Worm (Caenorhabditis elegans): ENCODE data around the gene gcy-15.
"Not testable (repeated sequence)": the region's sequence is repeated elsewhere in the genome, so short reads cannot be mapped to it uniquely, and the experiment has no call there.

gcy-15 gene

ce11 chrII:3184858-3185257 is 12.0 kb downstream of the gcy-15 start, which contains the start of gene sri-78:
TSS of gene sri-78 (plus strand) at chrII:3185158.
- TF ChIP-seq F37D6.2 (tag; optimal IDR thresholded peaks at IDR 0.05); Y75B8A.6 (GFP tag; IDR thresholded peaks at IDR 0.05); Y105C5A.15 (GFP tag; IDR thresholded peaks at IDR 0.05): not testable (repeated sequence)

- not testable (repeated sequence) for TF ChIP-seq ZK546.5 (tag; optimal IDR thresholded peaks at IDR 0.05); T20F7.1 (GFP tag; optimal IDR thresholded peaks at IDR 0.05); ztf-7 (tag; optimal IDR thresholded peaks at IDR 0.05)
Observed at ce11 chrII:3183300-3183840, 13.5 kb downstream of the gcy-15 start, which contains the start of the genes Y27F2A.6 and Y27F2A.8. TSS of gene Y27F2A.6 (minus strand) at chrII:3183400. TSS of gene Y27F2A.8 (plus strand) at chrII:3183790.

- TF ChIP-seq nhr-6 (tag; optimal IDR thresholded peaks at IDR 0.05); dmd-8 (GFP tag; IDR thresholded peaks at IDR 0.05); lir-3 (tag; optimal IDR thresholded peaks at IDR 0.05): not testable (repeated sequence)
Observed at ce11 chrII:3177663-3178062, 19.2 kb downstream of the gcy-15 start, which contains the start of gene sri-40. TSS of gene sri-40 (plus strand) at chrII:3177963.

- TF ChIP-seq lin-13 (GFP tag; optimal IDR thresholded peaks at IDR 0.05) (no peak), Y105C5A.15 (GFP tag; IDR thresholded peaks at IDR 0.05) (no peak), T26A8.4 (GFP tag; IDR thresholded peaks at IDR 0.05) (no peak), hlh-11 (tag; optimal IDR thresholded peaks at IDR 0.05) (no peak), ceh-28 (tag; optimal IDR thresholded peaks at IDR 0.05) (no peak), rbr-2 (tag; optimal IDR thresholded peaks at IDR 0.05) (no peak), spr-1 (tag; optimal IDR thresholded peaks at IDR 0.05) (no peak), ceh-20 (GFP tag; IDR thresholded peaks at IDR 0.05) (no peak)
Observed at ce11 chrII:3172176-3172575, 24.7 kb downstream of the gcy-15 start, which contains the start of gene Y27F2A.10. TSS of gene Y27F2A.10 (minus strand) at chrII:3172276.

- TF ChIP-seq daf-19 (GFP tag; conservative IDR thresholded peaks at IDR 0.05) (no peak), Y105C5A.15 (GFP tag; IDR thresholded peaks at IDR 0.05) (no peak), ces-1 (GFP tag; optimal IDR thresholded peaks at IDR 0.05) (no peak), arid-1 (GFP tag; conservative IDR thresholded peaks at IDR 0.05) (no peak), zfp-2 (tag; optimal IDR thresholded peaks at IDR 0.05) (no peak), lin-1 (GFP tag; IDR thresholded peaks at IDR 0.05) (no peak), R02D3.7 (tag; optimal IDR thresholded peaks at IDR 0.05) (no peak), saeg-2 (GFP tag; IDR thresholded peaks at IDR 0.05) (no peak), madf-9 (GFP tag; conservative IDR thresholded peaks at IDR 0.05) (no peak), aly-2 (tag; optimal IDR thresholded peaks at IDR 0.05) (no peak), pha-4 (GFP tag; IDR thresholded peaks at IDR 0.05) (no peak), pha-4 (tag; optimal IDR thresholded peaks at IDR 0.05) (no peak), T20F7.1 (GFP tag; optimal IDR thresholded peaks at IDR 0.05) (no peak), snpc-4 (tag; optimal IDR thresholded peaks at IDR 0.05) (no peak), zag-1 (tag; optimal IDR thresholded peaks at IDR 0.05) (no peak), sdz-12 (GFP tag; optimal IDR thresholded peaks at IDR 0.05) (no peak), zip-11 (GFP tag; IDR thresholded peaks at IDR 0.05) (no peak), mxl-2 (GFP tag; conservative IDR thresholded peaks at IDR 0.05) (no peak), F37D6.2 (tag; optimal IDR thresholded peaks at IDR 0.05) (no peak), rbr-2 (tag; optimal IDR thresholded peaks at IDR 0.05) (no peak), zfp-3 (GFP tag; conservative IDR thresholded peaks at IDR 0.05) (no peak)
Observed at ce11 chrII:3170089-3170488, 26.8 kb downstream of the gcy-15 start, which contains the start of gene fbxc-55. TSS of gene fbxc-55 (minus strand) at chrII:3170189.
